Worm (Caenorhabditis elegans): ENCODE results near the gene tpi-1.

DNA sequence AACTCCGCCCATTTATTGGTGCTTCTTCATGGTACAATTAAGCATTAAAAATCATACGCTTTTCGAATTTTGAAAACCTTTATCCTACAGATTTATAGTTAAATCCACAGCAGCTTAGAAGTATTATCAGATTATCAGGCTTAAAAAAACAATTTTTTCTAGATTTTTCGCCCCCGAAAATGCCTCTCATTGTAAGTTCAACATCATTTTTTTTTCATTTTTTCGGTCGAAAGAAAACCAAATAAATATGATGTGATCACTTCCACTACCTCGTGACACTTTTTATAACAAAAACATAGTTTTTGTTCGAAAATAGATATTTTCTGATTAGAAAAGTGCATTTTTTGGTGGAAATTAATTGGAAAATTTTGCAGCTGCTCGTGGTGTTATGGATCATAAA is 2.2 kb upstream of the tpi-1 start:
- TF ChIP-seq sea-1 (GFP tag; conservative IDR thresholded peaks at IDR 0.05) (no peak), ama-1 (optimal IDR thresholded peaks at IDR 0.05) (no peak), flt-1 (GFP tag; IDR thresholded peaks at IDR 0.05) (no peak), ceh-13 (GFP tag; optimal IDR thresholded peaks at IDR 0.05) (no peak)

Measured in whole organism, early embryonic.